Worm (Caenorhabditis elegans): ENCODE data around the gene pgm-2.

The pgm-2 gene

DNA sequence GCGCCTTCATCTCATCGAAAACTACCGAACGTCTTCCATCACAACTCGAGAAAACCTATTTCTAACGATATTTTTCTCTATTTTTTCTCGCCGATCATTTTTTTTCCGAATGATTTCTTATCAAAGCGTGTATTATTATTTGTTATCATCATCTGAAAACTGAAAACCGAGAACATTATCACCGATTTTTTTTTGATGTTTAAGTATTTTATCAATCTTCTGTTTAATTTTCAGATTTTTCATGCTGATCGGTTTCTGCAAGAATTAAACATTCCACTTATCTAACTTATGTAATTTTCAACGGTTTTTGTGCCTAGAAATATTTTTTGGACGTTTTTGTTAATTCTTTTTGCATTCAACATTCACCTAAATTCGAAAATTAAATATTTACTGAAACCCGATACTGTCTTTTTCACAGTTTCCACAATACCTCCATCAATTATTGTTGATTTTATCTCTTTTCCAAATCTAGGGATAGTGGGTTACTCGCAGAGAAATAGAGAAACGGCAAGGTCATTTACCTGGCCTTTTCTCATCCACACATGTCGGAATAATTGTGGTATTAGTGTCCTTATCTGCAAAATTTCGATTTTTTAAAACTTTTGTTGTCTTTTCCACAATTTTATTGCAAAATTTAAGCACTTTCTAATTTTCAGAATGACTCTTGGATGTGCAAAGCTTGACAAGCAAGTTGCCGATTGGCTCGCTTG is at the start of gene pgm-2:
pgm-2 (plus strand) TSS at position 657 of the 710 bp plus-strand sequence.
- TF ChIP-seq unc-86 (tag; optimal IDR thresholded peaks at IDR 0.05) = no peak
- no peak for TF ChIP-seq sox-2 (GFP tag; IDR thresholded peaks at IDR 0.05)
- TF ChIP-seq gmeb-2 (tag; optimal IDR thresholded peaks at IDR 0.05) = no peak
- TF ChIP-seq eyg-1 (tag; optimal IDR thresholded peaks at IDR 0.05) = no peak
- TF ChIP-seq elt-2 (tag; optimal IDR thresholded peaks at IDR 0.05) = peak; percentile 51
- no peak for TF ChIP-seq ceh-31 (tag; optimal IDR thresholded peaks at IDR 0.05)
- no peak for TF ChIP-seq ceh-24 (tag; optimal IDR thresholded peaks at IDR 0.05)
- TF ChIP-seq hlh-8 (tag; optimal IDR thresholded peaks at IDR 0.05) = no peak

DNA sequence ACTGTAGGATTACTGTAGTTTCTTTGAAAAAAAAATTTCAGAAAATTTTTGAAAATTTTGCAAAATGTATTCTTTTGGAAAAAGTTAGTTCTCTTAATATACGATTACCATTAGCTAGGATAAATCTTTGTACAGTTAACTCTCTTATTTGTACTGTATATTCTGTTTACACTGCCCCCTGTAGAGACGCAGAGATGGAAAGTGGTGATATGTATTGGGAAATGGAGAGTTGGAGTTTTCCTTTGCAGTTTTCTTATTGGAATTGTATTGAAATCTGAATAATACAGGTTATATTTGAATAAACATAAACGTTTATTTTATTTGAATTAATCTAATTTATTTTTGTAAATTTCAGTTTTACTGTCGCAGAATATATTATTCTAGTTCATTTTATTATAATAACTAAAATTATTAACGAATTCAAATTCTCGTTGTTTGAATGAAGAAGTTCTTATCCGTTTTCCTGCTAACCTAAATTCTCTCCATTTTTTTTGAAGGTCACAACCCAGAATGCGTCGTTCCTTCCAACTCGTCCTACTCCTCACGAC is 44.9 kb upstream of the pgm-2 start, which contains the start of gene F56A8.9:
F56A8.9 (plus strand) TSS at position 498 of the 548 bp plus-strand sequence.
- TF ChIP-seq hlh-30 (tag; optimal IDR thresholded peaks at IDR 0.05; ENCODE audit: insufficient read depth) (no peak), elt-2 (tag; optimal IDR thresholded peaks at IDR 0.05) (no peak), lin-11 (tag; optimal IDR thresholded peaks at IDR 0.05) (no peak), fkh-6 (tag; optimal IDR thresholded peaks at IDR 0.05) (no peak), ceh-31 (tag; optimal IDR thresholded peaks at IDR 0.05) (no peak), che-1 (tag; optimal IDR thresholded peaks at IDR 0.05) (no peak), ceh-14 (tag; optimal IDR thresholded peaks at IDR 0.05) (no peak), dmd-4 (tag; optimal IDR thresholded peaks at IDR 0.05; ENCODE audit: borderline replicate concordance) (no peak), fkh-10 (GFP tag; optimal IDR thresholded peaks at IDR 0.05) (no peak), ahr-1 (tag; optimal IDR thresholded peaks at IDR 0.05) (no peak), T23F11.4 (GFP tag; optimal IDR thresholded peaks at IDR 0.05) (no peak), madf-2 (tag; optimal IDR thresholded peaks at IDR 0.05) (no peak), ztf-16 (tag; optimal IDR thresholded peaks at IDR 0.05) (no peak), nfya-1 (tag; optimal IDR thresholded peaks at IDR 0.05) (no peak)

DNA sequence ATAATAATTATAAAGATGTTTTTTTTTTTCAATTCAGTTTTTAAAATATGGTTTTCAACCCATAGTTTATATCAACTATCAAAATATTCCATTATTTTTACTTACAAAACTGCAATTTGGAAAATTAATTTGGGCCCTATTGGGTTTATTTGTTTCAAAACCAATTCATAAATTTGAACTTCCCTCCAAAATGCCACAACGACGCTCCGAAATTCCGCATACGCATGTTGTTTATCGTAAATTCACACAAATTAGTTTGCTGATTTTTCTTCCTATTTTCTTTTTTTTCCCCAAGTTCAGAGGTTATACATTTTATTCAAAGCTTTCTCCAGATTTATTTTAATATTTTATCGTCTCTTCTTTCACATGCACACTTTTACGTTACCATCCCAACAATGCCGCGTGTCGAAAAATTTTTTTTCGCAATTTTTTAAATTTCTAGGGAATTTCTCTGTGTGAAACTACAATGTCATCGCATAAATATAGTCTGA is 42.7 kb upstream of the pgm-2 start, which contains the start of gene F56A8.3:
F56A8.3 (plus strand) TSS at position 441 of the 491 bp plus-strand sequence.
- no peak for TF ChIP-seq unc-3 (GFP tag; conservative IDR thresholded peaks at IDR 0.05)
- no peak for TF ChIP-seq unc-3 (tag; optimal IDR thresholded peaks at IDR 0.05)
- no peak for TF ChIP-seq ceh-9 (tag; optimal IDR thresholded peaks at IDR 0.05)
- no peak for TF ChIP-seq ahr-1 (tag; optimal IDR thresholded peaks at IDR 0.05)
- no peak for TF ChIP-seq npax-4 (tag; optimal IDR thresholded peaks at IDR 0.05)
- no peak for TF ChIP-seq pag-3 (tag; optimal IDR thresholded peaks at IDR 0.05; ENCODE audit: borderline replicate concordance)
- no peak for TF ChIP-seq pha-4 (tag; optimal IDR thresholded peaks at IDR 0.05)
- TF ChIP-seq ceh-22 (tag; optimal IDR thresholded peaks at IDR 0.05) = no peak
- TF ChIP-seq ceh-48 (tag; optimal IDR thresholded peaks at IDR 0.05) = no peak
- TF ChIP-seq elt-4 (tag; optimal IDR thresholded peaks at IDR 0.05) = no peak
- TF ChIP-seq nfya-1 (tag; optimal IDR thresholded peaks at IDR 0.05) = peak; percentile 30
- TF ChIP-seq F13H6.1 (tag; optimal IDR thresholded peaks at IDR 0.05) = no peak
- TF ChIP-seq lin-11 (tag; optimal IDR thresholded peaks at IDR 0.05) = no peak
- TF ChIP-seq ceh-34 (tag; optimal IDR thresholded peaks at IDR 0.05) = no peak
- TF ChIP-seq T23F11.4 (GFP tag; optimal IDR thresholded peaks at IDR 0.05) = no peak
- TF ChIP-seq tbx-7 (tag; optimal IDR thresholded peaks at IDR 0.05) = no peak
- TF ChIP-seq K02D7.2 (tag; optimal IDR thresholded peaks at IDR 0.05) = peak; percentile 8

DNA sequence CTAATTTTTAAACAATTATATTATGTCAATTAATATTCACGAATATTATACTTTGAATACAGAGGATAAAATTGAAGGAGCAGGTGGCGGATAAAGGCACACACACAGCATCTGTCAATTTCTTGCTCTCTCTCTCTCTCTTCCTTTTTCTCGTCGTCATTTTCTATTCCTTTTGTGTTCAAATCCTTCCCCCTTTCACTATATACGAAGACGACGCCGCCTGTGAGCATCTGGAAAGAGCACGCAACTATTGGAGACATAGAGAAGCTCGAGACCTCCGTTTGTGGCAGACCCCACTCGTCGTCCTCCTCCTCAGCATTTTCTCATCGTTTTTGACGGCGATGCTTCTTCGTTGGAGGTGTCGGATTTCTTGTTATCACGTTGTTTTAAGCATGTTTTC is 41.0 kb upstream of the pgm-2 start:
- TF ChIP-seq hlh-13 (GFP tag; optimal IDR thresholded peaks at IDR 0.05) (no peak), C38D4.7 (GFP tag; optimal IDR thresholded peaks at IDR 0.05) (no peak), ceh-6 (GFP tag; optimal IDR thresholded peaks at IDR 0.05) (no peak), elt-4 (tag; optimal IDR thresholded peaks at IDR 0.05) (no peak), sox-4 (tag; optimal IDR thresholded peaks at IDR 0.05) (no peak), hlh-30 (tag; optimal IDR thresholded peaks at IDR 0.05; ENCODE audit: insufficient read depth) (no peak), ets-4 (tag; optimal IDR thresholded peaks at IDR 0.05) (no peak), Y22D7AL.16 (tag; optimal IDR thresholded peaks at IDR 0.05) (no peak), dve-1 (tag; optimal IDR thresholded peaks at IDR 0.05) (no peak), ahr-1 (tag; optimal IDR thresholded peaks at IDR 0.05) (no peak), mec-3 (tag; optimal IDR thresholded peaks at IDR 0.05; ENCODE audit: borderline replicate concordance) (no peak), hlh-6 (tag; optimal IDR thresholded peaks at IDR 0.05) (no peak), pag-3 (tag; optimal IDR thresholded peaks at IDR 0.05; ENCODE audit: borderline replicate concordance) (no peak), ama-1 (optimal IDR thresholded peaks at IDR 0.05) (no peak), lim-6 (tag; optimal IDR thresholded peaks at IDR 0.05) (no peak), fax-1 (tag; optimal IDR thresholded peaks at IDR 0.05) (no peak), T23F11.4 (GFP tag; optimal IDR thresholded peaks at IDR 0.05) (no peak), F13H6.1 (tag; optimal IDR thresholded peaks at IDR 0.05) (no peak), ceh-19 (GFP tag; optimal IDR thresholded peaks at IDR 0.05) (peak; percentile 63)
